Worm (Caenorhabditis elegans) whole organism, L4 larva: Measurements from ENCODE around the gene K11G12.6.

ENCODE experiments used
- R02D3.7 ChIP-seq: fragments of 150-350 bp; sonication (generic microtip); optimal IDR thresholded peaks from 3 replicates; lab custom pipeline; 2014; ENCODE audit warnings: missing biosample characterization, missing genetic modification characterization
- ZK546.5 ChIP-seq, 2 experiments: sonication (generic microtip); optimal IDR thresholded peaks; 2 replicates each; lab custom pipeline; 2017; ENCODE audit warnings: missing biosample characterization in 2 of 2, missing genetic modification characterization in 2 of 2
- fkh-10 ChIP-seq: fragments of 150-350 bp; optimal IDR thresholded peaks from 2 replicates; lab custom pipeline; 2014; ENCODE audit warnings: missing biosample characterization, missing genetic modification reagents, missing genetic modification characterization
- fos-1 ChIP-seq: fragments of 150-350 bp; optimal IDR thresholded peaks from 2 replicates; lab custom pipeline; 2014; ENCODE audit warnings: missing biosample characterization, missing genetic modification characterization
- hif-1 ChIP-seq, 2 experiments: sonication (generic microtip); optimal IDR thresholded peaks; 2 replicates each; lab custom pipeline; 2016 to 2017; ENCODE audit warnings: missing compliant biosample characterization in 2 of 2, missing genetic modification characterization in 2 of 2, missing genetic modification reagents in 2 of 2, missing genotype in 2 of 2, mild to moderate bottlenecking in 1 of 2
- lir-3 ChIP-seq: sonication (generic microtip); optimal IDR thresholded peaks from 2 replicates; lab custom pipeline; 2016; ENCODE audit warnings: mild to moderate bottlenecking, missing genetic modification characterization, missing compliant biosample characterization
- skn-1 ChIP-seq: fragments of 150-350 bp; optimal IDR thresholded peaks from 2 replicates; lab custom pipeline; 2014; ENCODE audit warnings: missing biosample characterization, missing genetic modification characterization
- snpc-4 ChIP-seq: fragments of 150-350 bp; optimal IDR thresholded peaks from 2 replicates; lab custom pipeline; 2014; ENCODE audit warnings: missing biosample characterization, missing genetic modification characterization

DNA sequence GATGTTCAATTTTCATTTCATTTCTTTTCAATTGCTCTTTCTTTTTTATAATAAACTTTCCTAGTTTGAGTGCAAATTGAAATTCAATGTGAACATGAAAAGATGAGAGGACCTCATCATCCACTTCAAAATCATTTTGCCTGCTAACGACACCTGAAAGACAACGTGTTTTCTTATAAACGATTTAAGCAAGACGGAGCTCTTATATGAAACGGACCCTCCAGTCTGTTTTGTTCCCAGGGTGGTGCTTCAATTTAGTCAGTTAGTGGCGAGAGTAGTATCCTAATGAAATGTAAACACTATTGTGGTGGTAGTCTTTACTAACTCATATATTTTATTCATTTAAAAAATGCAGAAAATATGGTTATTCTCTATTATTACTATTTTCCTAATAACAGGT, 20.2 kb downstream of the K11G12.6 start, which contains the start of gene acr-3:
- TF ChIP-seq hif-1 (tag; optimal IDR thresholded peaks at IDR 0.05; lab: Kevin White, UChicago) (no peak), lir-3 (tag; lab: Kevin White, UChicago) (no peak), snpc-4 (tag; lab: Kevin White, UChicago) (no peak), fkh-10 (GFP tag; lab: Kevin White, UChicago) (no peak), fos-1 (tag; lab: Kevin White, UChicago) (no peak), skn-1 (no peak), ZK546.5 (tag; optimal IDR thresholded peaks at IDR 0.05; lab: Kevin White, UChicago) (no peak), R02D3.7 (no peak)
